Fruit fly (Drosophila melanogaster) whole organism, embryonic: ENCODE data around the gene Mvl.

Source experiments
- ATbp ChIP-seq: fragments of 200-800 bp; sonication (Bioruptor generic); optimal IDR thresholded peaks from 2 replicates; lab custom pipeline; 2017; ENCODE audit warnings: missing biosample characterization, mild to moderate bottlenecking, missing genetic modification characterization, missing genetic modification reagents
- Abd-B ChIP-seq: fragments of 200-800 bp; sonication (Bioruptor generic); optimal IDR thresholded peaks from 2 replicates; lab custom pipeline; 2018; ENCODE audit warnings: missing biosample characterization, mild to moderate bottlenecking, missing genetic modification characterization, moderate library complexity
- CG10267 ChIP-seq: fragments of 200-800 bp; sonication (Bioruptor generic); optimal IDR thresholded peaks from 2 replicates; lab custom pipeline; 2018; ENCODE audit warnings: missing biosample characterization, mild to moderate bottlenecking, missing genetic modification characterization, moderate library complexity
- CG10321 ChIP-seq: fragments of 200-800 bp; sonication (Bioruptor generic); IDR thresholded peaks from 2 replicates; pipeline ENCODE4 v1.3.6; 2022; ENCODE audit warnings: missing biosample characterization, missing genetic modification characterization
- CG12104 ChIP-seq: fragments of 200-800 bp; sonication (Bioruptor generic); optimal IDR thresholded peaks from 3 replicates; lab custom pipeline; 2016; ENCODE audit warnings: missing biosample characterization, missing genetic modification characterization
- CG14014 ChIP-seq: fragments of 200-800 bp; sonication (Bioruptor generic); IDR thresholded peaks from 2 replicates; pipeline ENCODE4 v1.3.6; 2022; ENCODE audit warnings: missing biosample characterization, missing genetic modification characterization
- CG15696 ChIP-seq: fragments of 200-800 bp; sonication (Bioruptor generic); optimal IDR thresholded peaks from 2 replicates; lab custom pipeline; 2019; ENCODE audit warnings: missing biosample characterization, mild to moderate bottlenecking, missing genetic modification characterization, moderate library complexity
- CG18011 ChIP-seq: fragments of 200-800 bp; sonication (Bioruptor generic); optimal IDR thresholded peaks from 2 replicates; lab custom pipeline; 2017; ENCODE audit warnings: missing biosample characterization, missing genetic modification characterization, mild to moderate bottlenecking, moderate library complexity, missing genotype
- CG18764 ChIP-seq: fragments of 200-800 bp; sonication (Bioruptor generic); optimal IDR thresholded peaks from 3 replicates; lab custom pipeline; 2016; ENCODE audit warnings: missing biosample characterization, missing genetic modification characterization
- CG2199 ChIP-seq: fragments of 200-800 bp; sonication (Bioruptor generic); IDR thresholded peaks from 3 replicates; pipeline ENCODE4 v1.3.6; 2022; ENCODE audit warnings: missing biosample characterization, missing genetic modification characterization
- CG30431 ChIP-seq: fragments of 200-800 bp; sonication (Bioruptor generic); optimal IDR thresholded peaks from 2 replicates; lab custom pipeline; 2017; ENCODE audit warnings: missing biosample characterization, missing genetic modification characterization
- CG3281 ChIP-seq: fragments of 200-800 bp; sonication (Bioruptor generic); optimal IDR thresholded peaks from 3 replicates; lab custom pipeline; 2017; ENCODE audit warnings: missing biosample characterization, mild to moderate bottlenecking, missing genetic modification characterization
- CG34376 ChIP-seq: fragments of 200-800 bp; sonication (Bioruptor generic); optimal IDR thresholded peaks from 2 replicates; lab custom pipeline; 2018; ENCODE audit warnings: missing biosample characterization, mild to moderate bottlenecking, missing genetic modification characterization
- CG4360 ChIP-seq: fragments of 200-800 bp; sonication (Bioruptor generic); IDR thresholded peaks from 2 replicates; pipeline ENCODE4 v1.3.6; 2022; ENCODE audit warnings: missing biosample characterization, missing genetic modification characterization
- CG4404 ChIP-seq: fragments of 200-800 bp; sonication (Bioruptor generic); IDR thresholded peaks from 2 replicates; pipeline ENCODE4 v1.3.6; 2022; ENCODE audit warnings: missing biosample characterization, missing genetic modification characterization
- CG4730 ChIP-seq: fragments of 200-800 bp; sonication (Bioruptor generic); IDR thresholded peaks from 2 replicates; pipeline ENCODE4 v1.3.6; 2022; ENCODE audit warnings: missing biosample characterization, missing genetic modification characterization
- CG4820 ChIP-seq: fragments of 200-800 bp; sonication (Bioruptor generic); optimal IDR thresholded peaks from 3 replicates; lab custom pipeline; 2016; ENCODE audit warnings: missing biosample characterization, missing genetic modification characterization
- CG6175 ChIP-seq: fragments of 200-800 bp; sonication (Bioruptor generic); IDR thresholded peaks from 3 replicates; pipeline ENCODE4 v1.3.6; 2022; ENCODE audit warnings: missing biosample characterization, missing genetic modification characterization
- CG6854 ChIP-seq: fragments of 200-800 bp; sonication (Bioruptor generic); optimal IDR thresholded peaks from 3 replicates; lab custom pipeline; 2017; ENCODE audit warnings: missing biosample characterization, mild to moderate bottlenecking, missing genetic modification characterization
- CG8290 ChIP-seq, 3 experiments: fragments of 200-800 bp; sonication (Bioruptor generic); optimal IDR thresholded peaks; 2 replicates each; lab custom pipeline; 2016 to 2019; ENCODE audit warnings: missing biosample characterization in 3 of 3, missing genetic modification characterization in 3 of 3, mild to moderate bottlenecking in 2 of 3, moderate library complexity in 1 of 3
- CG9932 ChIP-seq: fragments of 200-800 bp; sonication (Bioruptor generic); IDR thresholded peaks from 2 replicates; pipeline ENCODE4 v1.3.6; 2022; ENCODE audit warnings: missing biosample characterization, missing genetic modification characterization
- CHES-1-like ChIP-seq: fragments of 200-800 bp; sonication (Bioruptor generic); optimal IDR thresholded peaks from 2 replicates; lab custom pipeline; 2016; ENCODE audit warnings: missing biosample characterization, missing genetic modification characterization
- D19A ChIP-seq: fragments of 200-800 bp; optimal IDR thresholded peaks from 3 replicates; lab custom pipeline; 2019; ENCODE audit warnings: missing biosample characterization, mild to moderate bottlenecking, missing genetic modification characterization, moderate library complexity
- D19B ChIP-seq: fragments of 200-800 bp; sonication (Bioruptor generic); optimal IDR thresholded peaks from 2 replicates; lab custom pipeline; 2017; ENCODE audit warnings: missing biosample characterization, mild to moderate bottlenecking, missing genetic modification characterization
- HmgZ ChIP-seq: fragments of 200-800 bp; sonication (Bioruptor generic); optimal IDR thresholded peaks from 2 replicates; lab custom pipeline; 2018; ENCODE audit warnings: missing biosample characterization, mild to moderate bottlenecking, missing genetic modification characterization
- Hr51 ChIP-seq, 2 experiments: fragments of 200-800 bp; sonication (Bioruptor generic); optimal IDR thresholded peaks; 2 replicates in 1 of 2; 3 replicates in 1 of 2; lab custom pipeline; 2016 to 2018; ENCODE audit warnings: missing biosample characterization in 2 of 2, missing genetic modification characterization in 2 of 2, mild to moderate bottlenecking in 1 of 2, moderate library complexity in 1 of 2
- Mrtf ChIP-seq: fragments of 200-800 bp; sonication (Bioruptor generic); IDR thresholded peaks from 3 replicates; pipeline ENCODE4 v1.3.6; 2022; ENCODE audit warnings: missing biosample characterization, missing genetic modification characterization
- Ravus ChIP-seq: fragments of 200-800 bp; sonication (Bioruptor generic); IDR thresholded peaks from 2 replicates; pipeline ENCODE4 v1.3.6; 2022; ENCODE audit warnings: missing biosample characterization, missing genetic modification characterization
- Rfx ChIP-seq: fragments of 200-800 bp; sonication (Bioruptor generic); IDR thresholded peaks from 2 replicates; pipeline ENCODE4 v1.3.6; 2022; ENCODE audit warnings: missing biosample characterization, missing genetic modification characterization
- Ssrp ChIP-seq: fragments of 200-800 bp; sonication (Bioruptor generic); optimal IDR thresholded peaks from 2 replicates; lab custom pipeline; 2018; ENCODE audit warnings: missing biosample characterization, mild to moderate bottlenecking, missing genetic modification characterization, moderate library complexity
- Tbp ChIP-seq: fragments of >200 bp; optimal IDR thresholded peaks from 2 replicates; lab custom pipeline; 2018; ENCODE audit warnings: missing biosample characterization, missing genetic modification characterization
- Trl ChIP-seq, 3 experiments: fragments of >200 bp in 2 of 3; fragments of 200-800 bp in 1 of 3; sonication (Bioruptor generic) in 1 of 3; optimal IDR thresholded peaks; 2 replicates in 1 of 3; 3 replicates in 2 of 3; lab custom pipeline; 2016 to 2017; ENCODE audit warnings: missing biosample characterization in 1 of 3, missing genetic modification characterization in 1 of 3
- YL-1 ChIP-seq: fragments of 200-800 bp; sonication (Bioruptor generic); optimal IDR thresholded peaks from 3 replicates; lab custom pipeline; 2017; ENCODE audit warnings: missing biosample characterization, mild to moderate bottlenecking, missing genetic modification characterization
- abd-A ChIP-seq: fragments of 200-800 bp; sonication (Bioruptor generic); optimal IDR thresholded peaks from 3 replicates; lab custom pipeline; 2019; ENCODE audit warnings: missing biosample characterization, mild to moderate bottlenecking, missing genetic modification characterization, moderate library complexity
- ase ChIP-seq: fragments of 200-800 bp; sonication (Bioruptor generic); IDR thresholded peaks from 3 replicates; pipeline ENCODE4 v1.3.6; 2022; ENCODE audit warnings: missing biosample characterization, missing genetic modification characterization
- cg ChIP-seq: fragments of 200-800 bp; sonication (Bioruptor generic); optimal IDR thresholded peaks from 3 replicates; lab custom pipeline; 2019; ENCODE audit warnings: missing biosample characterization, mild to moderate bottlenecking, missing genetic modification characterization, moderate library complexity
- ci ChIP-seq: fragments of 200-800 bp; sonication (Bioruptor generic); IDR thresholded peaks from 3 replicates; pipeline ENCODE4 v1.3.6; 2022; ENCODE audit warnings: missing biosample characterization, missing genetic modification characterization
- croc ChIP-seq: fragments of 200-800 bp; sonication (Bioruptor generic); conservative IDR thresholded peaks from 3 replicates; pipeline ENCODE4 v1.3.6; 2022; ENCODE audit warnings: missing biosample characterization, missing genetic modification characterization
- dpn ChIP-seq, 2 experiments: fragments of 200-800 bp; sonication (Bioruptor generic); optimal IDR thresholded peaks; 3 replicates each; lab custom pipeline; 2016; ENCODE audit warnings: missing biosample characterization in 2 of 2, missing genetic modification characterization in 2 of 2
- eyg ChIP-seq: fragments of 200-800 bp; sonication (Bioruptor generic); optimal IDR thresholded peaks from 3 replicates; lab custom pipeline; 2016; ENCODE audit warnings: missing biosample characterization, missing genetic modification characterization
- jumu ChIP-seq: fragments of 200-800 bp; sonication (Bioruptor generic); optimal IDR thresholded peaks from 3 replicates; lab custom pipeline; 2016; ENCODE audit warnings: missing biosample characterization, missing genetic modification characterization
- mam ChIP-seq: fragments of 200-800 bp; sonication (Bioruptor generic); optimal IDR thresholded peaks from 3 replicates; lab custom pipeline; 2016; ENCODE audit warnings: missing biosample characterization, missing genetic modification characterization
- mirr ChIP-seq: fragments of 200-800 bp; sonication (Bioruptor generic); optimal IDR thresholded peaks from 3 replicates; lab custom pipeline; 2018; ENCODE audit warnings: missing biosample characterization, mild to moderate bottlenecking, missing genetic modification characterization
- nmo ChIP-seq: fragments of 200-800 bp; sonication (Bioruptor generic); optimal IDR thresholded peaks from 2 replicates; lab custom pipeline; 2018; ENCODE audit warnings: missing biosample characterization, mild to moderate bottlenecking, missing genetic modification characterization, moderate library complexity
- pb ChIP-seq: fragments of 200-800 bp; sonication (Bioruptor generic); optimal IDR thresholded peaks from 3 replicates; lab custom pipeline; 2016; ENCODE audit warnings: missing biosample characterization, missing genetic modification characterization
- peb ChIP-seq: fragments of 200-800 bp; sonication (Bioruptor generic); IDR thresholded peaks from 2 replicates; pipeline ENCODE4 v1.3.6; 2022; ENCODE audit warnings: missing biosample characterization, missing genetic modification characterization
- ranshi ChIP-seq: fragments of 200-800 bp; sonication (Bioruptor generic); IDR thresholded peaks from 2 replicates; pipeline ENCODE4 v1.3.6; 2022; ENCODE audit warnings: missing biosample characterization, missing genetic modification characterization
- sug ChIP-seq: fragments of 200-800 bp; optimal IDR thresholded peaks from 2 replicates; lab custom pipeline; 2019; ENCODE audit warnings: missing biosample characterization, mild to moderate bottlenecking, missing genetic modification characterization, moderate library complexity
- trem ChIP-seq: fragments of 200-800 bp; optimal IDR thresholded peaks from 3 replicates; lab custom pipeline; 2019; ENCODE audit warnings: missing biosample characterization, mild to moderate bottlenecking, missing genetic modification characterization, moderate library complexity

Gene Mvl

DNA sequence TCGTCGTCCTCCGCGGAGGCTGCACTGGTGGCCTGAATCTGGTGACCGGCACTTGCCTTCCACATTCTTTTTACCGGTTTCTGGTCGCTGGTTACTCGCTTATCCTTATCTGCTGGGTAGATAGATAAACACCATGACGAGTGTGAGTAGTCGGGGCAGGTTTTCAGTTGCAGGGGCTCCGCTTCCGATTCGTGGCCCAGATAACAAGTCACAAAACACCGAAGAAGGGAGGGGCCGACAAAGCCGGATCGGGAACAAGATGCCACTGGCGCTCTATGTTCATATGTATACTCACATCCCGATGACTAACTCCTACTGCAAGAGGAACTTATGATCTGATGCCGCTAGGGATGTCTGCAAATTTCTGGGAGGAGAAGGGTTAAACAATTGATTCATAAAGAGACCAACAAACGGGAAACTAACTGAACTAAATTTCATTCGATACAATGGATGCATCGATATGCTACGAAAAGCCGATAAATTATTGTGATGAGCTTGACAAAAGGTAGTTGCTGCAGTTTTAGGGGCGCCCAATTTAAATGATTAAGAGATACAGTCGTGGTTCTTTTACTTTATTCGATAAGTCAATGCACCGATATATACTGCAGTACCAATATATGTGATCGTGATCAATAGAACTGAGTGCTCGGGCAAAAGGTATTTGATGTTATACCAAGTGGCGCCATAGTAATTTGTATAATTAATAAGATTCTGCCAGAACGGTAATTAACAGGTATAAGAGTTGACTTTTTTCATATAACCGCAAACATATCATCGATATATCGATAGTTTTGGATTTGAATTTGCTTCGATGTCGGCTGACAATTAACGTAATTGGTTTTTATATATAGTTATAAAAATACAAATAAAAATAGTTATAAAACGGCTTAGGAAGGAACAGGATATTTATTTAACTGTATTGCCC lies 3.7 kb upstream of the Mvl start, which contains the start of gene Cortactin (continued):
- TF ChIP-seq sug (tag; lab: Kevin White, UChicago) (peak; percentile 32), ci (no peak; the same call in 2 of the 3 replicates), CG30431 (GFP tag; lab: Kevin White, UChicago) (no peak), croc (GFP tag; lab: Robert Waterston, UW) (no peak), jumu (GFP tag; lab: Kevin White, UChicago) (no peak), CG12104 (GFP tag; lab: Kevin White, UChicago) (no peak), CG4820 (GFP tag; lab: Kevin White, UChicago) (no peak), HmgZ (tag; lab: Kevin White, UChicago) (peak; percentile 57), CG6854 (GFP tag; lab: Kevin White, UChicago) (no peak), CG18764 (GFP tag; lab: Kevin White, UChicago) (no peak), cg (GFP tag; lab: Kevin White, UChicago) (no peak), CG10267 (tag; lab: Kevin White, UChicago) (peak; percentile 33), YL-1 (GFP tag; lab: Kevin White, UChicago) (peak; percentile 30), mirr (GFP tag; lab: Kevin White, UChicago) (peak; percentile 9), CG14014 (GFP tag; lab: Robert Waterston, UW) (no peak), Ssrp (tag; lab: Kevin White, UChicago) (no peak), Ravus (no peak), ase (no peak), CG18011 (GFP tag; lab: Kevin White, UChicago) (peak; percentile 98), CG34376 (peak; percentile 68), D19A (no peak), Abd-B (GFP tag; lab: Kevin White, UChicago) (no peak), CG15696 (tag; lab: Kevin White, UChicago) (no peak), CG9932 (GFP tag; lab: Robert Waterston, UW) (no peak; the same call in 1 of the 2 replicates), CG10321 (GFP tag; lab: Robert Waterston, UW) (no peak), nmo (GFP tag; lab: Kevin White, UChicago) (peak; percentile 42), Rfx (GFP tag; lab: Robert Waterston, UW) (peak; percentile 42; the same call in 1 of the 2 replicates), dpn (GFP tag; optimal IDR thresholded peaks at IDR 0.05; lab: Kevin White, UChicago) (peak in 1 of 2 experiments; percentile 1), CG4360 (no peak), eyg (no peak), CG4730 (GFP tag; lab: Robert Waterston, UW) (no peak), pb (GFP tag; lab: Kevin White, UChicago) (no peak), CG2199 (GFP tag; lab: Robert Waterston, UW) (peak; percentile 44; the same call in 1 of the 3 replicates), Trl (optimal IDR thresholded peaks at IDR 0.05; lab: Kevin White, UChicago) (no peak), Trl (GFP tag; optimal IDR thresholded peaks at IDR 0.05; lab: Kevin White, UChicago) (no peak), mam (GFP tag; lab: Kevin White, UChicago) (no peak), CG4404 (GFP tag; lab: Robert Waterston, UW) (no peak), CG8290 (GFP tag; optimal IDR thresholded peaks at IDR 0.05; lab: Kevin White, UChicago) (no peak), CG8290 (tag; optimal IDR thresholded peaks at IDR 0.05; lab: Kevin White, UChicago) (peak; percentile 68 to 86), CG3281 (GFP tag; lab: Kevin White, UChicago) (no peak), CHES-1-like (GFP tag; lab: Kevin White, UChicago) (no peak), peb (GFP tag; lab: Robert Waterston, UW) (no peak), CG6175 (GFP tag; lab: Robert Waterston, UW) (no peak), Hr51 (GFP tag; optimal IDR thresholded peaks at IDR 0.05; lab: Kevin White, UChicago) (no peak), D19B (GFP tag; lab: Kevin White, UChicago) (no peak), Tbp (GFP tag; lab: Kevin White, UChicago) (no peak), Mrtf (GFP tag; lab: Robert Waterston, UW) (no peak), trem (peak; percentile 57), abd-A (tag; lab: Kevin White, UChicago) (peak; percentile 10), ATbp (GFP tag; lab: Kevin White, UChicago) (no peak), ranshi (no peak)
